Worm (Caenorhabditis elegans) whole organism, late embryonic: ENCODE data around the gene wago-5.

ENCODE experiments used
- T23F11.4 ChIP-seq: fragments of 200-800 bp; sonication (Bioruptor generic); optimal IDR thresholded peaks from 2 replicates; lab custom pipeline; 2018; ENCODE audit warnings: mild to moderate bottlenecking, missing genetic modification characterization, missing compliant biosample characterization
- ceh-14 ChIP-seq: sonication (generic microtip); optimal IDR thresholded peaks from 2 replicates; lab custom pipeline; 2016; ENCODE audit warnings: missing genotype, missing genetic modification characterization, missing compliant biosample characterization
- ceh-45 ChIP-seq: fragments of 200-800 bp; sonication (Bioruptor generic); IDR thresholded peaks from 2 replicates; pipeline ENCODE4 v1.3.6; 2022; ENCODE audit warnings: missing genetic modification reagents, missing genetic modification characterization, missing compliant biosample characterization
- ets-4 ChIP-seq: sonication (generic microtip); optimal IDR thresholded peaks from 2 replicates; lab custom pipeline; 2016; ENCODE audit warnings: missing genetic modification characterization, missing compliant biosample characterization
- lin-11 ChIP-seq: fragments of 200-800 bp; sonication (Bioruptor generic); optimal IDR thresholded peaks from 2 replicates; lab custom pipeline; 2018; ENCODE audit warnings: mild to moderate bottlenecking, missing genetic modification characterization, missing compliant biosample characterization
- nhr-11 ChIP-seq: fragments of 150-350 bp; optimal IDR thresholded peaks from 2 replicates; lab custom pipeline; 2014; ENCODE audit warnings: missing biosample characterization, missing genetic modification characterization
- odd-2 ChIP-seq: sonication (generic microtip); optimal IDR thresholded peaks from 2 replicates; lab custom pipeline; 2017; ENCODE audit warnings: antibody characterized with exemption, mild to moderate bottlenecking, missing genetic modification characterization, missing compliant biosample characterization
- rnt-1 ChIP-seq: sonication (generic microtip); optimal IDR thresholded peaks from 2 replicates; lab custom pipeline; 2016; ENCODE audit warnings: missing genetic modification characterization, missing compliant biosample characterization
- sdc-2 ChIP-seq: sonication (generic microtip); optimal IDR thresholded peaks from 2 replicates; lab custom pipeline; 2016; ENCODE audit warnings: missing genotype, missing genetic modification characterization, missing compliant biosample characterization
- tbx-7 ChIP-seq: sonication (generic microtip); optimal IDR thresholded peaks from 2 replicates; lab custom pipeline; 2016; ENCODE audit warnings: missing genotype, missing genetic modification characterization, missing compliant biosample characterization
- unc-55 ChIP-seq: sonication (generic microtip); optimal IDR thresholded peaks from 2 replicates; lab custom pipeline; 2017; ENCODE audit warnings: missing biosample characterization, missing genetic modification reagents, missing genetic modification characterization

ce11 chrII:5833136-5833535 lies 17.9 kb upstream of the wago-5 start, which contains the start of gene gtap-1:
- TF ChIP-seq ets-4 (tag; lab: Kevin White, UChicago) (no peak), odd-2 (tag; lab: Kevin White, UChicago) (no peak), nhr-11 (tag; lab: Kevin White, UChicago) (no peak), sdc-2 (no peak), ceh-14 (tag; lab: Kevin White, UChicago) (no peak), ceh-45 (GFP tag; lab: Robert Waterston, UW) (no peak), unc-55 (GFP tag; lab: Kevin White, UChicago) (no peak), rnt-1 (tag; lab: Kevin White, UChicago) (no peak), tbx-7 (tag; lab: Kevin White, UChicago) (no peak), T23F11.4 (no peak), lin-11 (tag; lab: Kevin White, UChicago) (no peak)
